Worm (Caenorhabditis elegans) whole organism, early embryonic: ENCODE measurements around the gene fbxb-31.

ENCODE experiments used
- B0310.2 ChIP-seq: sonication (generic microtip); optimal IDR thresholded peaks from 2 replicates; lab custom pipeline; 2016; ENCODE audit warnings: mild to moderate bottlenecking, missing genetic modification characterization, missing compliant biosample characterization
- F13C5.2 ChIP-seq: sonication (generic microtip); optimal IDR thresholded peaks from 2 replicates; lab custom pipeline; 2017; ENCODE audit warnings: mild to moderate bottlenecking, missing genetic modification characterization, inconsistent platforms, missing compliant biosample characterization
- aly-1 ChIP-seq: sonication (generic microtip); optimal IDR thresholded peaks from 2 replicates; lab custom pipeline; 2016; ENCODE audit warnings: missing genetic modification characterization, missing compliant biosample characterization
- ama-1 ChIP-seq: fragments of 150-350 bp; optimal IDR thresholded peaks from 2 replicates; lab custom pipeline; 2014
- ceh-13 ChIP-seq: fragments of 200-800 bp; sonication (Bioruptor generic); optimal IDR thresholded peaks from 2 replicates; lab custom pipeline; 2018; ENCODE audit warnings: mild to moderate bottlenecking, missing genetic modification characterization, missing compliant biosample characterization
- ceh-36 ChIP-seq: sonication (generic microtip); optimal IDR thresholded peaks from 2 replicates; lab custom pipeline; 2016; ENCODE audit warnings: missing genetic modification characterization, inconsistent platforms, missing compliant biosample characterization
- ets-7 ChIP-seq: sonication (generic microtip); optimal IDR thresholded peaks from 2 replicates; lab custom pipeline; 2016; ENCODE audit warnings: missing genotype, missing genetic modification characterization, missing compliant biosample characterization
- flt-1 ChIP-seq: fragments of 200-800 bp; sonication (Bioruptor generic); IDR thresholded peaks from 2 replicates; pipeline ENCODE4 v1.3.6; 2022; ENCODE audit warnings: missing genetic modification characterization, missing compliant biosample characterization
- hmbx-1 ChIP-seq: sonication (generic microtip); optimal IDR thresholded peaks from 2 replicates; lab custom pipeline; 2016; ENCODE audit warnings: mild to moderate bottlenecking, missing genetic modification characterization, missing compliant biosample characterization
- hmg-4 ChIP-seq: fragments of 200-800 bp; sonication (Bioruptor generic); optimal IDR thresholded peaks from 2 replicates; lab custom pipeline; 2018; ENCODE audit warnings: mild to moderate bottlenecking, missing genetic modification characterization, missing compliant biosample characterization
- hnd-1 ChIP-seq: sonication (generic microtip); optimal IDR thresholded peaks from 2 replicates; lab custom pipeline; 2016; ENCODE audit warnings: missing genetic modification characterization, missing compliant biosample characterization
- pes-1 ChIP-seq: fragments of 200-800 bp; sonication (Bioruptor generic); IDR thresholded peaks from 2 replicates; pipeline ENCODE4 v1.3.6; 2022; ENCODE audit warnings: missing genetic modification reagents, missing genetic modification characterization, missing compliant biosample characterization
- scrt-1 ChIP-seq: fragments of 200-800 bp; sonication (Bioruptor generic); IDR thresholded peaks from 2 replicates; pipeline ENCODE4 v1.3.6; 2022; ENCODE audit warnings: missing genetic modification characterization, missing compliant biosample characterization
- sea-1 ChIP-seq: fragments of 200-800 bp; sonication (Bioruptor generic); conservative IDR thresholded peaks from 2 replicates; pipeline ENCODE4 v1.3.6; 2022; ENCODE audit warnings: missing genetic modification characterization, missing compliant biosample characterization
- tbx-11 ChIP-seq: fragments of 200-800 bp; sonication (Bioruptor generic); IDR thresholded peaks from 2 replicates; pipeline ENCODE4 v1.3.6; 2022; ENCODE audit warnings: missing genetic modification characterization, missing compliant biosample characterization
- tbx-37 ChIP-seq: fragments of 200-800 bp; sonication (Bioruptor generic); conservative IDR thresholded peaks from 2 replicates; pipeline ENCODE4 v1.3.6; 2022; ENCODE audit warnings: missing genetic modification reagents, missing genetic modification characterization, missing compliant biosample characterization
- tra-4 ChIP-seq: sonication (generic microtip); optimal IDR thresholded peaks from 2 replicates; lab custom pipeline; 2017; ENCODE audit warnings: missing genetic modification characterization, missing compliant biosample characterization

Gene fbxb-31

ce11 chrII:3659776-3660175 is 20.6 kb upstream of the fbxb-31 start, which contains the start of gene F19B10.4:
Gene F19B10.4, plus strand, starts transcription at chrII:3660076.
- TF ChIP-seq ama-1 (lab: Kevin White, UChicago) (no peak), F13C5.2 (tag; lab: Kevin White, UChicago) (no peak), tbx-37 (GFP tag; lab: Robert Waterston, UW) (no peak)

DNA sequence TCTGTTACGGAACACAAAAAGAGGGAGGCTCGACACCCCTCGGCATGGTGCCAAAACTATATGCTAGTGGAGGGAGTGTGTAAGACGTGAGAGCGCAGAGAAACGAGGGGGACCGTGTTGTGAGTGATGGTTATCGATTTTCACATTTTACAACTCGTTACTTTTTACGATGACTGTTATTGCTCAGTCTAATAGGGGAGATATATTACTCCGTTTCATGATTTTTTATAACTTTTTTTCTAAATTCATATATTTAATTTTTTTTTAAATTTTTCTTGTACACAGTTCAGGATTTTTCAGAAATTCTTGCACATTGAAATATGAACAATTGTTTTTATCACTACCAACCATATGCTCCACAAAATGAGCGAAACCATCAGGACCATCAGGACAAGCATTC is 16.2 kb upstream of the fbxb-31 start, which contains the start of gene F19B10.5:
F19B10.5 (plus strand) TSS at position 301 of the 400 bp plus-strand sequence.
- TF ChIP-seq tbx-37 (GFP tag; lab: Robert Waterston, UW) (no peak), hmg-4 (no peak), pes-1 (no peak)

DNA sequence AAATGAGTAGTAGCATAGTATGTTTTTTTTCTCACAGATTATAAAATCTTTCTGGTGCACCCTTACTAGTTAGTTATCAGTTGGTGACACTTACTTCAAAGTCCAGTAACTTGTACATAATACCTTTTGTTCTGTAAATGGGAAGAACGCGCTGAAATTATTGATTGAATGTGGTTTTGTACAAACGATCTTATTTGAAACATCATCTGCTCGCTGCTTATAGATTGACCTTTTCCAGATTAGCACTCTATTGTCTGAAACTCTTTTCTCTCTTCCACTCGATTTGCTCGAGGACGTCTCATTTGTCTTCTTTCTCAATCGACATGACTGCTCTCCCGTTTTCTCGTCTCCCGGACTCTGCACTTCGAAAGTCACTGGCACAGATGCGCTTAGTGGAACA is 8.0 kb upstream of the fbxb-31 start, which contains the start of gene fbxb-33:
fbxb-33 (plus strand) TSS at position 301 of the 400 bp plus-strand sequence.
- TF ChIP-seq F13C5.2 (tag; lab: Kevin White, UChicago) = no peak
- TF ChIP-seq hmg-4 = no peak
- TF ChIP-seq ceh-36 = no peak
- TF ChIP-seq aly-1 (tag; lab: Kevin White, UChicago) = no peak
- no peak for TF ChIP-seq tbx-37 (GFP tag; lab: Robert Waterston, UW)
- TF ChIP-seq scrt-1 = no peak
- TF ChIP-seq tbx-11 (GFP tag; lab: Robert Waterston, UW) = no peak
- no peak for TF ChIP-seq B0310.2
- no peak for TF ChIP-seq sea-1 (GFP tag; lab: Robert Waterston, UW)
- no peak for TF ChIP-seq ets-7 (tag; lab: Kevin White, UChicago)
- TF ChIP-seq pes-1 = no peak
- no peak for TF ChIP-seq hnd-1 (tag; lab: Kevin White, UChicago)
- no peak for TF ChIP-seq flt-1 (GFP tag; lab: Robert Waterston, UW)

DNA sequence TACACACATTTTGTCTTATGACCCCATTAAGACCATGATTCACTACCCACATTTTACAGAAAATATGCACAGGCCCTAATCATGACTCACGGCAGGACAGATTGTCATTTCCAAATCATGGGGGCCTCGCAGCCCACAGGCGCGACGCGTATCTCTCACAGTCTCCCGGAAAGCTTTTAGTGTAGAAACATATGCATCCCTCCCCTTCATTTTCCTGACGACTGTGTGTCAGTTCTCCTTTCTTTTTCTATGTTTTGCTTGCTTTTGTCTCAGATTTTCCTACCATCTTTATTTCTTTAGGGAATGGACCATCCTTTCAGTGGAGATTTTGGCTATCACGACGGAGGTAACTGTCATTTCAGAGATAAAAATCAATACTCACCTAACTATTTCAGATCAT is 2.1 kb upstream of the fbxb-31 start, which contains the start of gene M151.1:
M151.1 (plus strand) TSS at position 301 of the 400 bp plus-strand sequence.
- TF ChIP-seq aly-1 (tag; lab: Kevin White, UChicago) (no peak), ets-7 (tag; lab: Kevin White, UChicago) (no peak), flt-1 (GFP tag; lab: Robert Waterston, UW) (no peak), tra-4 (tag; lab: Kevin White, UChicago) (no peak), tbx-37 (GFP tag; lab: Robert Waterston, UW) (no peak), F13C5.2 (tag; lab: Kevin White, UChicago) (no peak), ceh-36 (no peak), hnd-1 (tag; lab: Kevin White, UChicago) (no peak), hmg-4 (no peak), ama-1 (lab: Kevin White, UChicago) (no peak), B0310.2 (no peak), sea-1 (GFP tag; lab: Robert Waterston, UW) (no peak), pes-1 (no peak), ceh-13 (GFP tag; lab: Kevin White, UChicago) (no peak), tbx-11 (GFP tag; lab: Robert Waterston, UW) (no peak), scrt-1 (no peak)

DNA sequence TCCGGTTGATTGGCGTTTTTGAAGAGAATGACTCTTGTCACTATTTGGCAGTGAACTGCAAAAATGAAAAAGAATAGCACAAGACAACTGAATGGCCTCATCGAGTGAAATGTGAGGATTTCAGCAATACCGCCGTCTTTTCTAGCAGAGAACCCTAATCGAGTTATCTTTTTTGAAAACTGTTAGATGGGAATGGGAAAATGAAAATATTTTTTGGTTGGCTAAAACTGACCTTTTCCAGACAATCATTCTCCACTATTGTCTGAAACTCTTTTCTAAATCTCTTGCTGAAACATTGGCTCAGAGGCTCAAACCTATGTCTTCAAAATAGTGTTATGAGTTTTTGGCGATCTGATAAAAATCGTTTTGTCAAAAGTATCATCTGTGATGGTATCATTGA is 1.1 kb upstream of the fbxb-31 start, which contains the start of gene M151.10:
M151.10 (minus strand) TSS at position 101 of the 400 bp plus-strand sequence.
- TF ChIP-seq ceh-13 (GFP tag; lab: Kevin White, UChicago) (no peak), ama-1 (lab: Kevin White, UChicago) (no peak), aly-1 (tag; lab: Kevin White, UChicago) (no peak), ceh-36 (no peak), flt-1 (GFP tag; lab: Robert Waterston, UW) (no peak), tra-4 (tag; lab: Kevin White, UChicago) (no peak), B0310.2 (no peak), hmbx-1 (tag; lab: Kevin White, UChicago) (no peak), ets-7 (tag; lab: Kevin White, UChicago) (no peak), pes-1 (no peak), hnd-1 (tag; lab: Kevin White, UChicago) (no peak), sea-1 (GFP tag; lab: Robert Waterston, UW) (no peak), hmg-4 (no peak)

DNA sequence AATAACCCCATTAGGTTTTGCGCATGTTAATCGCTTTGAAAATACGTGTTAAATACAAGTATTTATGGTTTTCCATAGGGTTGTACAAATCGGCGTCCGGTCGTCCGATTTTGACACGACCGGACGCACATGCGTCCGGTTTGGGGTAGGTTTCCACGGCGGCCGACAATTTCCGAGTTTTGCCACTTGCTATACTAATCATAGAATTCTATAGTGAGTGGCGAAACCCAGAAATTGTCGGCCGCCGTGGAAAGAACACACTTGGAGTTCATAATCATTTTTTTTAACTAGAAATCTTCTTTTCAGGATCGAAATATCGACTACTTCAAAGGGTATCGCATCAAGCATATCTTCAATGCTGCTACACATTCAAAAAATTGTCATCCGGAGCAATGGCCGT is 4.4 kb downstream of the fbxb-31 start:
- no peak for TF ChIP-seq ama-1 (lab: Kevin White, UChicago)
- no peak for TF ChIP-seq hnd-1 (tag; lab: Kevin White, UChicago)
- no peak for TF ChIP-seq tbx-11 (GFP tag; lab: Robert Waterston, UW)
- TF ChIP-seq F13C5.2 (tag; lab: Kevin White, UChicago) = no peak

DNA sequence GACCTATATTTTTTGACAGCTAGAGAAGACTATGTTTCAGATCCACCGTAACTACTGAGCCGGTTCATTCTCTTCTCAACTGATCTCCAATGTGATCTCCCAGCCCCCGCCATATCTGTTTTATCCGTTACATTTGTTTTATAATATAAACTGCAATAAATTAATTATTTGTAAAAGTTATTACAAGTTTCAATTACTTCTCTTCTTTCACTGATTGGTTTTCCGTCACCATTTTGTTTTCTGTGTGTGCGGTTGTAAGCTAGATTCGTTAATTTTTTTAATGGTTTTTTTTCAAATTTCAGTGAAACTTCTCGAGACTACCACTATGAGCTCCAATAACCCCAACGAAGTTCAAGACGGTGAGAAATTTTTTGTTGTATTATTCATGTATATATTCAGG is 8.3 kb downstream of the fbxb-31 start, which contains the start of gene M151.2:
M151.2 (plus strand) TSS at position 301 of the 400 bp plus-strand sequence.
- no peak for TF ChIP-seq pes-1
- no peak for TF ChIP-seq ets-7 (tag; lab: Kevin White, UChicago)
- TF ChIP-seq F13C5.2 (tag; lab: Kevin White, UChicago) = no peak
- no peak for TF ChIP-seq flt-1 (GFP tag; lab: Robert Waterston, UW)

DNA sequence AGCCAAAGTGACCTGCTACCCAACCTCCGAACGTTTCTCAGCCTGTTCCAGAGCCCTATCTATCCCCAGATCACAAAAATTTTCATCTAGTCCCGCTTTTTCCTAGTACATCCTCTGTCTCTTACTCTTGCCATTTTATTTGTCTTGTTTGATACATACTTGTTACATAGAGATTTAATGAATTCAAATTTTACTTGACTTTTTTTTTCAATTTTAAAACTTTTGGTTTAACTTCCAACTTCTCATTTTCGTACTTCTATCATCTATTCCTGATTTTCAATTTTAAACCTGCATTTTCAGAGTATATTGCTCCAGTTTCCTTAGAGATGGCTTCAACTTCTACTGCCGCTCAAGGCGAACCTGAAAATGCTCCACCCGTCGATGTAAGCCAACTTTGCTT is 12.3 kb downstream of the fbxb-31 start, which contains the start of gene M151.3:
M151.3 (plus strand) TSS at position 301 of the 400 bp plus-strand sequence.
- TF ChIP-seq hmbx-1 (tag; lab: Kevin White, UChicago) = no peak
- TF ChIP-seq sea-1 (GFP tag; lab: Robert Waterston, UW) = no peak
- TF ChIP-seq scrt-1 = no peak
- TF ChIP-seq tra-4 (tag; lab: Kevin White, UChicago) = no peak
- TF ChIP-seq ama-1 (lab: Kevin White, UChicago) = no peak
- TF ChIP-seq ceh-36 = no peak
- TF ChIP-seq aly-1 (tag; lab: Kevin White, UChicago) = no peak
- TF ChIP-seq flt-1 (GFP tag; lab: Robert Waterston, UW) = no peak
- no peak for TF ChIP-seq ceh-13 (GFP tag; lab: Kevin White, UChicago)
- TF ChIP-seq F13C5.2 (tag; lab: Kevin White, UChicago) = no peak
- TF ChIP-seq ets-7 (tag; lab: Kevin White, UChicago) = no peak
- no peak for TF ChIP-seq tbx-11 (GFP tag; lab: Robert Waterston, UW)
- no peak for TF ChIP-seq B0310.2
- no peak for TF ChIP-seq pes-1
- no peak for TF ChIP-seq hnd-1 (tag; lab: Kevin White, UChicago)
- no peak for TF ChIP-seq tbx-37 (GFP tag; lab: Robert Waterston, UW)
- no peak for TF ChIP-seq hmg-4
